Fruit fly (Drosophila melanogaster): ENCODE data around the gene vri.

Gene vri

DNA sequence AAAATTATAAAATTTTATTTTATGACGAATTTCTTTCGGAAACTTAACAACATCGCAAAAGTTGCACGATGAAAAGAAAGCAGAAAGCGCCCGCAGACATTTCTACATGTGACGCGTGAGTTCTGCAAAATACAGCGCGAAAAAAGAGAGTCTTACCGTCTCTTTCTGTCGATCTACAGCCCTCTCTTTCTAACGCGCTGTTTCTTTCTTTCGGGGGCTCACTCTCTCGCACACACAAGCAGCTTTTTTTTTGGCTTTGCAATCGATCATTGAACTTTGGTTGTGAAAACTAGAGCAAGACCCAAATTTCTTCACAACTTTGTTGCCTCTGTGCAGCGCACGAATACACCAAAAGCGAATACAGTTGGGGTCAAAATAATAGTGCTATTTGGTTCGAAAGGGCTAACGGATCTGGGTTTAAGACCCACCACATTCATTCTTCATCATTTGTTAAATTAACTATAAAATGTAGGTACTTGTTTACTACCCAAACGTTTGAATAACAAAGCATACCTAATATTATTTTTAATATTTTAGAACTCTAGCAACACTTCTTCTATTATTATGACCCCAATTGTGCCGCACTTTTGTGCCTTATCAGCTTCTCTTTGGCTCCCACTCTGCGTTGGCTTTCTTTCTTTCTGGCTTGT, 10.4 kb downstream of the vri start (continued):
- peak; percentile 76 for TF ChIP-seq ttk (GFP tag; IDR thresholded peaks at IDR 0.05)
- TF ChIP-seq Hr78 (GFP tag; optimal IDR thresholded peaks at IDR 0.05): peak in 1 of 2 experiments; percentile 78
- peak; percentile 84 for TF ChIP-seq odd (GFP tag; optimal IDR thresholded peaks at IDR 0.05)
- peak; percentile 40; the same call in 1 of the 2 replicates for TF ChIP-seq Taf1 (GFP tag; IDR thresholded peaks at IDR 0.05)
- no peak for TF ChIP-seq Neu2 (GFP tag; optimal IDR thresholded peaks at IDR 0.05; ENCODE audit: borderline replicate concordance)
- TF ChIP-seq Antp (GFP tag; optimal IDR thresholded peaks at IDR 0.05): peak; percentile 24
- TF ChIP-seq Kr (GFP tag; optimal IDR thresholded peaks at IDR 0.05): no peak
- peak; percentile 75 for TF ChIP-seq sens-2 (GFP tag; IDR thresholded peaks at IDR 0.05)
- TF ChIP-seq CG30020 (tag; optimal IDR thresholded peaks at IDR 0.05): peak; percentile 62
- TF ChIP-seq CG7372 (GFP tag; IDR thresholded peaks at IDR 0.05): peak; percentile 53
- no peak for TF ChIP-seq knrl (GFP tag; IDR thresholded peaks at IDR 0.05; ENCODE audit: partially characterized antibody)
- TF ChIP-seq Mad (GFP tag; optimal IDR thresholded peaks at IDR 0.05): peak; percentile 26
- TF ChIP-seq Abd-B (GFP tag; optimal IDR thresholded peaks at IDR 0.05): peak; percentile 70
- peak; percentile 89 for TF ChIP-seq sqz (GFP tag; optimal IDR thresholded peaks at IDR 0.05)
- TF ChIP-seq CG34422 (GFP tag; IDR thresholded peaks at IDR 0.05): peak; percentile 52; the same call in 1 of the 3 replicates
- peak; percentile 19 for TF ChIP-seq kni (GFP tag; optimal IDR thresholded peaks at IDR 0.05)
- TF ChIP-seq so (GFP tag; IDR thresholded peaks at IDR 0.05): peak; percentile 91
- TF ChIP-seq Ets65A (GFP tag): peak; percentile 52
- TF ChIP-seq Tbp (GFP tag; optimal IDR thresholded peaks at IDR 0.05): no peak
- TF ChIP-seq CG11247 (GFP tag; IDR thresholded peaks at IDR 0.05): peak; percentile 57; the same call in 1 of the 2 replicates
- peak; percentile 52 for TF ChIP-seq Deaf1 (tag; optimal IDR thresholded peaks at IDR 0.05)
- TF ChIP-seq crol (GFP tag; IDR thresholded peaks at IDR 0.05): peak; percentile 34; the same call in 1 of the 2 replicates
- TF ChIP-seq Hr39 (optimal IDR thresholded peaks at IDR 0.05): no peak
- no peak for TF ChIP-seq CG16813 (GFP tag; IDR thresholded peaks at IDR 0.05; ENCODE audit: partially characterized antibody)
- no peak for TF ChIP-seq HLH4C (GFP tag; IDR thresholded peaks at IDR 0.05; ENCODE audit: partially characterized antibody)
- TF ChIP-seq CG32772 (GFP tag; IDR thresholded peaks at IDR 0.05): peak; percentile 77
- no peak for TF ChIP-seq CG17612 (GFP tag; IDR thresholded peaks at IDR 0.05)
- TF ChIP-seq CG10147 (GFP tag; optimal IDR thresholded peaks at IDR 0.05): peak; percentile 40
- peak; percentile 63 for TF ChIP-seq Lhr (GFP tag; optimal IDR thresholded peaks at IDR 0.05)
- peak; percentile 87 for TF ChIP-seq vvl (GFP tag; IDR thresholded peaks at IDR 0.05)
- TF ChIP-seq Blimp-1 (GFP tag; optimal IDR thresholded peaks at IDR 0.05): peak; percentile 89
- TF ChIP-seq abd-A (tag; optimal IDR thresholded peaks at IDR 0.05): no peak
- TF ChIP-seq CG1024 (GFP tag; IDR thresholded peaks at IDR 0.05): peak; percentile 63
- peak; percentile 92 for TF ChIP-seq oc (tag; optimal IDR thresholded peaks at IDR 0.05)
- TF ChIP-seq dimm (GFP tag; IDR thresholded peaks at IDR 0.05): peak; percentile 76
- peak; percentile 86 for TF ChIP-seq HLH3B (GFP tag; IDR thresholded peaks at IDR 0.05)
- TF ChIP-seq chinmo (GFP tag; IDR thresholded peaks at IDR 0.05; ENCODE audit: partially characterized antibody): no peak
- peak; percentile 95 for TF ChIP-seq ATbp (GFP tag; optimal IDR thresholded peaks at IDR 0.05)
- TF ChIP-seq otp (GFP tag; IDR thresholded peaks at IDR 0.05): peak; percentile 86
- no peak for TF ChIP-seq CG8478 (optimal IDR thresholded peaks at IDR 0.05)
- TF ChIP-seq CG6791 (GFP tag; IDR thresholded peaks at IDR 0.05; ENCODE audit: partially characterized antibody): no peak
- TF ChIP-seq Hr3 (GFP tag; optimal IDR thresholded peaks at IDR 0.05): peak; percentile 91
- TF ChIP-seq H15 (GFP tag; IDR thresholded peaks at IDR 0.05): 0 out of 3 replicates have a peak, but pooled peaks have one; percentile 39
- no peak for TF ChIP-seq CG4730 (GFP tag; IDR thresholded peaks at IDR 0.05)
- peak; percentile 83 for TF ChIP-seq sug (tag; optimal IDR thresholded peaks at IDR 0.05)
- peak; percentile 74; the same call in 2 of the 3 replicates for TF ChIP-seq CG11093 (GFP tag; IDR thresholded peaks at IDR 0.05)
- no peak for TF ChIP-seq aop (GFP tag; IDR thresholded peaks at IDR 0.05)
- TF ChIP-seq vfl (GFP tag; optimal IDR thresholded peaks at IDR 0.05): peak; percentile 47
- peak; percentile 81 for TF ChIP-seq Hand (GFP tag; optimal IDR thresholded peaks at IDR 0.05)
- TF ChIP-seq sim (GFP tag; IDR thresholded peaks at IDR 0.05): peak; percentile 60; the same call in 1 of the 2 replicates
- TF ChIP-seq fru (optimal IDR thresholded peaks at IDR 0.05): no peak

Data from whole organism, embryonic.